Worm (Caenorhabditis elegans): Measurements from ENCODE around the gene fbxa-76.

fbxa-76 gene

DNA sequence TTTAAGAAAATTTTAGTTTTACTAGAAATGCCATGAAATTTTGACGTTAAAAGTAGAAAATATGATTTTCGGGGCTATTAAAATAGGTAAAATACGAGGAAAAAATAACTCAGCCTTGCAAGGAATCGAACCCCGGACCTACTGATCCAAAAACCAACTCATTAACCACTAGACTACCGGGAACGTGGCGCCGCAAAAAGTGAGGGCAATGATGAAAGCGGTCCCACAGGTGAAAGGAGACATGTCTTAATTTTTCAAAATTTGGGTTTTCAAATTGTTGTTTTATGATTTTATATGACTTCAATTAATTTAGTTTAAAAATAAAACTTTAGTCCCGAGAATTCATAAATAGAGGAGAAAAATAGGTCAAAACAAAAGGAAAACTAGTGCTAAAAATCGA lies 18.3 kb downstream of the fbxa-76 start:
- TF ChIP-seq lin-13 (GFP tag; optimal IDR thresholded peaks at IDR 0.05), result no peak
- TF ChIP-seq efl-1 (optimal IDR thresholded peaks at IDR 0.05), result no peak
- peak in 1 of 2 experiments; percentile 86 for TF ChIP-seq efl-1 (GFP tag; optimal IDR thresholded peaks at IDR 0.05 in 1 of 2)

DNA sequence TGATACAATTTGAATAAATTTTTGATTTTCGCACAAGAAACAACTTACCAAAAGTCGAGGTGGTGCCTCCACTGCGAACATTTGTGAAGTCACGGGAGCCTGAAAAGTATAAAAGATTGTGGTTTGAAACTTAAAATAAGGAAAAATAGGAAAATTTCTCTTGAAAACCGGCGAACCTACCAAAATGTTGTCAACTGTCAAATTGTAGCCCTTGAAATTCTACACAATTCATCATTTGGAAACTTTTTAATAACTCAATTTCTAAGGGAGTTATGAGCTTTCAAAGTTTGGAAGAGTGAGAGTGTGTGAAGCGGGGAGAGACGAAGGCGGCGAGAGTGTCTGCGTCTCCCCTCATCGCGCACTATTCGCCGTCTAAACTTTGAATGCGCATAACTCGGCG lies 18.8 kb downstream of the fbxa-76 start, which contains the start of gene pes-4:
TSS of gene pes-4 (minus strand) at position 101 of the 400 bp plus-strand sequence.
- no peak for TF ChIP-seq Y116A8C.19 (tag; optimal IDR thresholded peaks at IDR 0.05; ENCODE audit: borderline replicate concordance)
- no peak for TF ChIP-seq ceh-90 (tag; optimal IDR thresholded peaks at IDR 0.05)
- no peak for TF ChIP-seq lin-13 (GFP tag; optimal IDR thresholded peaks at IDR 0.05)
- no peak for TF ChIP-seq mep-1 (tag; optimal IDR thresholded peaks at IDR 0.05)
- no peak for TF ChIP-seq unc-86 (tag; optimal IDR thresholded peaks at IDR 0.05)
- TF ChIP-seq ces-1 (GFP tag; optimal IDR thresholded peaks at IDR 0.05), result no peak

DNA sequence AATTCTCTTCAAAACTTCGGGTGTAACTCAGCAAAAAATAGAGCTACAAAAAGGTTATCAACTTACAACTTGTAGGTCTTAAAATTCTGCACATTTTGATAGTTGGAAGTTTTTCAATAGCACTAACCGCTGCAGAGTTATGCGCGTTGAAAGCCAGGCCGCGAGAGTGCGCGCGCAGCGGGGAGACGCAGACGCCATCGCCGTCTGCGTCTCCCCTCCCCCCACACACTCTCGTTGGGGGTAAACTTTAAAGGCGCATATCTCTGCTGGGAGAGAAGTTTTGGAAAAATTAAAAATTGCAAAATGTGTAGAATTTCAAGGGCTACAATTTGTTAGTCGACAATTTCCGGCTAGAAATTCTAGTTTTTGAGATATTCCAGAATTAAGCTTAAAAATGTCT lies 19.5 kb downstream of the fbxa-76 start:
- TF ChIP-seq jun-1 (tag; optimal IDR thresholded peaks at IDR 0.05) (no peak), isw-1 (GFP tag; IDR thresholded peaks at IDR 0.05) (no peak), sup-37 (GFP tag; optimal IDR thresholded peaks at IDR 0.05) (no peak), lin-35 (GFP tag; optimal IDR thresholded peaks at IDR 0.05) (no peak), mef-2 (tag; optimal IDR thresholded peaks at IDR 0.05) (no peak), ces-1 (GFP tag; optimal IDR thresholded peaks at IDR 0.05) (no peak), nhr-12 (tag; optimal IDR thresholded peaks at IDR 0.05) (no peak), nhr-28 (tag; optimal IDR thresholded peaks at IDR 0.05) (no peak), dpl-1 (GFP tag; optimal IDR thresholded peaks at IDR 0.05) (no peak), nhr-19 (GFP tag; conservative IDR thresholded peaks at IDR 0.05) (no peak)

- TF ChIP-seq ets-5 (GFP tag; IDR thresholded peaks at IDR 0.05), result no peak
- no peak for TF ChIP-seq unc-130 (tag; optimal IDR thresholded peaks at IDR 0.05)
- TF ChIP-seq zag-1 (tag; optimal IDR thresholded peaks at IDR 0.05), result no peak
- no peak for TF ChIP-seq aha-1 (tag; optimal IDR thresholded peaks at IDR 0.05)
- TF ChIP-seq nhr-84 (tag; optimal IDR thresholded peaks at IDR 0.05), result no peak
- no peak for TF ChIP-seq elt-2 (tag; optimal IDR thresholded peaks at IDR 0.05)
- TF ChIP-seq hpl-2 (GFP tag; optimal IDR thresholded peaks at IDR 0.05), result no peak
- TF ChIP-seq nhr-77 (tag; optimal IDR thresholded peaks at IDR 0.05), result no peak
- no peak for TF ChIP-seq unc-62 (GFP tag; optimal IDR thresholded peaks at IDR 0.05)
- no peak for TF ChIP-seq pax-3 (tag; optimal IDR thresholded peaks at IDR 0.05)
- TF ChIP-seq ztf-11 (tag; optimal IDR thresholded peaks at IDR 0.05), result no peak
- no peak for TF ChIP-seq tbx-2 (tag; optimal IDR thresholded peaks at IDR 0.05)
- no peak for TF ChIP-seq tlp-1 (tag; optimal IDR thresholded peaks at IDR 0.05)
- TF ChIP-seq nhr-85 (tag), result no peak
- no peak for TF ChIP-seq lin-15B (tag; optimal IDR thresholded peaks at IDR 0.05)
- TF ChIP-seq nhr-12 (tag; optimal IDR thresholded peaks at IDR 0.05), result no peak
- no peak for TF ChIP-seq F16B12.6 (tag; optimal IDR thresholded peaks at IDR 0.05)
- no peak for TF ChIP-seq jun-1 (tag; optimal IDR thresholded peaks at IDR 0.05)
Observed at ce11 chrIII:1228593-1228992, 20.4 kb downstream of the fbxa-76 start.

DNA sequence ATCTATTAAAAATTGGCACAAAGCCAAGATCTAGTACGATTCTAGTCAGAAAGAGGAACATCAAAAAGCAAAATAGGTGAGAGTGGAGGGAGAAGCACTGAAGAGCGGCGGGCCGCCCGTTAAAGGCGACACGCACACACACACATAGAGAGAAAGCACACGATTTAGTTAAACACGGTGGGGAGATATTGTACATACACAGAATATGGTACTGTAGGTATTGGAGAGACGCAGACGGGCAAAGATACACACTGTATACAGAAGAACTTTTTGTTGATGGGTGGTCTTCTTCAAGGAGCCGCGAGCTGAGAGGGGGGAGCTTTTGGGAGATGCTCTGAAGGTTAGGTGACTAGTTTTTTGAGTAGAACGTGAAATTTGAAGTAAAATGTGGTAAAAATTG lies 22.7 kb downstream of the fbxa-76 start:
- TF ChIP-seq nhr-77 (tag; optimal IDR thresholded peaks at IDR 0.05) (peak; percentile 12), zip-4 (GFP tag; optimal IDR thresholded peaks at IDR 0.05) (no peak), irx-1 (tag; optimal IDR thresholded peaks at IDR 0.05) (no peak), ama-1 (optimal IDR thresholded peaks at IDR 0.05) (no peak), C04F5.9 (tag; optimal IDR thresholded peaks at IDR 0.05) (no peak), swsn-7 (tag; optimal IDR thresholded peaks at IDR 0.05) (no peak), tbx-2 (tag; optimal IDR thresholded peaks at IDR 0.05) (peak; percentile 9), Y116A8C.19 (tag; optimal IDR thresholded peaks at IDR 0.05; ENCODE audit: borderline replicate concordance) (no peak), blmp-1 (tag; optimal IDR thresholded peaks at IDR 0.05) (no peak), lsy-2 (tag; optimal IDR thresholded peaks at IDR 0.05) (peak in 1 of 2 experiments; percentile 18), nhr-71 (tag; optimal IDR thresholded peaks at IDR 0.05) (peak; percentile 0), mab-9 (GFP tag; IDR thresholded peaks at IDR 0.05) (no peak), hpl-2 (GFP tag; optimal IDR thresholded peaks at IDR 0.05) (no peak), fkh-4 (tag; optimal IDR thresholded peaks at IDR 0.05; ENCODE audit: borderline replicate concordance) (no peak), ceh-82 (tag; optimal IDR thresholded peaks at IDR 0.05) (no peak), unc-86 (tag; optimal IDR thresholded peaks at IDR 0.05) (no peak), lin-14 (GFP tag; optimal IDR thresholded peaks at IDR 0.05) (peak; percentile 24), F16B12.6 (tag; optimal IDR thresholded peaks at IDR 0.05) (no peak), ztf-11 (tag; optimal IDR thresholded peaks at IDR 0.05) (no peak), elt-3 (tag; optimal IDR thresholded peaks at IDR 0.05) (no peak), nhr-28 (tag; optimal IDR thresholded peaks at IDR 0.05) (no peak), C34B4.2 (tag; optimal IDR thresholded peaks at IDR 0.05) (no peak)

All from whole organism, L1 larva.